Worm (Caenorhabditis elegans) whole organism, young adult: Measurements from ENCODE around the gene C18E9.7.

Source experiments
- F23B12.7 ChIP-seq: sonication (generic microtip); optimal IDR thresholded peaks from 2 replicates; lab custom pipeline; 2017; ENCODE audit warnings: missing genetic modification characterization, mild to moderate bottlenecking, missing compliant biosample characterization, antibody characterized with exemption, moderate library complexity; ENCODE audit not compliant: insufficient read depth
- K11D2.4 ChIP-seq: fragments of 200-800 bp; sonication (Bioruptor generic); IDR thresholded peaks from 2 replicates; pipeline ENCODE4 v1.3.6; 2022; ENCODE audit warnings: missing genetic modification reagents, missing genetic modification characterization, missing compliant biosample characterization
- T07F8.4 ChIP-seq: sonication (generic microtip); optimal IDR thresholded peaks from 2 replicates; lab custom pipeline; 2016; ENCODE audit warnings: mild to moderate bottlenecking, missing genetic modification characterization, moderate library complexity, missing compliant biosample characterization
- him-1 ChIP-seq: sonication (generic microtip); optimal IDR thresholded peaks from 2 replicates; lab custom pipeline; 2016; ENCODE audit warnings: missing genotype, missing genetic modification reagents, missing genetic modification characterization, missing compliant biosample characterization
- nhr-27 ChIP-seq: fragments of 200-800 bp; sonication (Bioruptor generic); optimal IDR thresholded peaks from 2 replicates; lab custom pipeline; 2018; ENCODE audit warnings: mild to moderate bottlenecking, missing genetic modification characterization, moderate library complexity, missing compliant biosample characterization
- nhr-80 ChIP-seq: sonication (generic microtip); optimal IDR thresholded peaks from 2 replicates; lab custom pipeline; 2016; ENCODE audit warnings: missing genetic modification characterization, missing compliant biosample characterization
- nhr-90 ChIP-seq: sonication (generic microtip); optimal IDR thresholded peaks from 2 replicates; lab custom pipeline; 2016; ENCODE audit warnings: missing genotype, mild to moderate bottlenecking, missing genetic modification characterization, missing compliant biosample characterization
- pha-4 ChIP-seq: fragments of 150-350 bp; sonication (generic microtip); optimal IDR thresholded peaks from 2 replicates; lab custom pipeline; 2014; ENCODE audit warnings: missing biosample characterization, missing genetic modification reagents, missing genetic modification characterization
- sdz-38 ChIP-seq: sonication (generic microtip); optimal IDR thresholded peaks from 2 replicates; lab custom pipeline; 2016; ENCODE audit warnings: missing genotype, missing genetic modification characterization, missing compliant biosample characterization

ce11 chrII:8990267-8990666 lies 7.7 kb upstream of the C18E9.7 start:
- TF ChIP-seq nhr-80 (tag; lab: Kevin White, UChicago) (peak; percentile 35), nhr-27 (no peak), T07F8.4 (no peak), nhr-90 (tag; lab: Kevin White, UChicago) (no peak), K11D2.4 (GFP tag; lab: Robert Waterston, UW) (no peak), him-1 (tag; lab: Kevin White, UChicago) (no peak), pha-4 (no peak), sdz-38 (tag; lab: Kevin White, UChicago) (no peak), F23B12.7 (no peak)
